Worm (Caenorhabditis elegans): ENCODE measurements around the gene ocam-1.

- no peak for TF ChIP-seq ztf-28 (GFP tag; IDR thresholded peaks at IDR 0.05)
- TF ChIP-seq Y56A3A.18 (GFP tag; IDR thresholded peaks at IDR 0.05), result no peak
- TF ChIP-seq egrh-3 (GFP tag; IDR thresholded peaks at IDR 0.05), result no peak
- no peak for TF ChIP-seq lin-54 (GFP tag; optimal IDR thresholded peaks at IDR 0.05)
- no peak for TF ChIP-seq dox-1 (GFP tag; IDR thresholded peaks at IDR 0.05)
- TF ChIP-seq efl-1 (GFP tag; optimal IDR thresholded peaks at IDR 0.05), result no peak
- no peak for TF ChIP-seq B0336.3 (GFP tag; IDR thresholded peaks at IDR 0.05)
These were observed 22.3 kb downstream of the ocam-1 start, which contains the start of gene par-1 for ce11 chrV:14145267-14145666.

Measured in whole organism, young adult.